Fruit fly (Drosophila melanogaster) whole organism, wandering third instar larva: ENCODE measurements around the gene CG18265.

ENCODE experiments used
- Abd-B ChIP-seq: fragments of >200 bp; optimal IDR thresholded peaks from 2 replicates; lab custom pipeline; 2017; ENCODE audit warnings: missing biosample characterization, missing genetic modification characterization
- CG32264 ChIP-seq: fragments of 200-800 bp; sonication (Bioruptor generic); optimal IDR thresholded peaks from 2 replicates; lab custom pipeline; 2016; ENCODE audit warnings: missing biosample characterization, missing genetic modification characterization
- CrebA ChIP-seq: fragments of 200-800 bp; sonication (Bioruptor generic); optimal IDR thresholded peaks from 2 replicates; lab custom pipeline; 2016; ENCODE audit warnings: missing biosample characterization, mild to moderate bottlenecking, missing genetic modification characterization, borderline replicate concordance
- Dfd ChIP-seq: fragments of >200 bp; optimal IDR thresholded peaks from 2 replicates; lab custom pipeline; 2017; ENCODE audit warnings: missing biosample characterization, missing genetic modification characterization
- Hr83 ChIP-seq: fragments of 200-300 bp; sonication (Bioruptor generic); optimal IDR thresholded peaks from 2 replicates; lab custom pipeline; 2016; ENCODE audit warnings: missing biosample characterization, mild to moderate bottlenecking, missing genetic modification characterization, moderate library complexity; ENCODE audit not compliant: poor library complexity, severe bottlenecking
- Myc ChIP-seq: fragments of >200 bp; optimal IDR thresholded peaks from 2 replicates; lab custom pipeline; 2017
- br ChIP-seq: fragments of 200-800 bp; sonication (Bioruptor generic); optimal IDR thresholded peaks from 2 replicates; lab custom pipeline; 2016; ENCODE audit warnings: missing biosample characterization, missing genetic modification characterization
- dmrt93B ChIP-seq: fragments of 200-800 bp; sonication (Bioruptor generic); optimal IDR thresholded peaks from 2 replicates; lab custom pipeline; 2018; ENCODE audit warnings: missing biosample characterization, mild to moderate bottlenecking, missing genetic modification characterization
- dsf ChIP-seq: sonication (Bioruptor generic); optimal IDR thresholded peaks from 2 replicates; lab custom pipeline; 2016; ENCODE audit warnings: missing biosample characterization, missing genetic modification characterization, borderline replicate concordance
- jim ChIP-seq: fragments of 175-275, 200-325 bp; sonication (Bioruptor generic); optimal IDR thresholded peaks from 2 replicates; lab custom pipeline; 2016; ENCODE audit warnings: missing biosample characterization, mild to moderate bottlenecking, missing genetic modification characterization
- pan ChIP-seq: fragments of >200 bp; optimal IDR thresholded peaks from 2 replicates; lab custom pipeline; 2017
- sage ChIP-seq: fragments of 200-800 bp; sonication (Bioruptor generic); optimal IDR thresholded peaks from 2 replicates; lab custom pipeline; 2016; ENCODE audit warnings: missing biosample characterization, mild to moderate bottlenecking, missing genetic modification characterization
- usp ChIP-seq: fragments of >200 bp; optimal IDR thresholded peaks from 2 replicates; lab custom pipeline; 2017; ENCODE audit warnings: missing biosample characterization, missing genetic modification characterization

dm6 chr3L:17496012-17496411 is 56.8 kb downstream of the CG18265 start:
- TF ChIP-seq dmrt93B (GFP tag; lab: Kevin White, UChicago) (no peak), Hr83 (GFP tag; lab: Kevin White, UChicago) (no peak), pan (lab: Kevin White, UChicago) (no peak), jim (GFP tag; lab: Kevin White, UChicago) (no peak), Dfd (GFP tag; lab: Kevin White, UChicago) (no peak), usp (GFP tag; lab: Kevin White, UChicago) (no peak), Abd-B (GFP tag; lab: Kevin White, UChicago) (no peak), br (GFP tag; lab: Kevin White, UChicago) (no peak), sage (no peak), CrebA (GFP tag; lab: Kevin White, UChicago) (no peak), dsf (GFP tag; lab: Kevin White, UChicago) (no peak), Myc (lab: Kevin White, UChicago) (no peak), CG32264 (GFP tag; lab: Kevin White, UChicago) (no peak)
